Worm (Caenorhabditis elegans) whole organism, L2 larva: ENCODE measurements around the gene oac-3.

Experiments
- C34F6.9 ChIP-seq: fragments of 150-350 bp; optimal IDR thresholded peaks from 2 replicates; lab custom pipeline; 2014; ENCODE audit warnings: missing biosample characterization, missing genetic modification characterization
- F13H6.1 ChIP-seq: sonication (generic microtip); optimal IDR thresholded peaks from 2 replicates; lab custom pipeline; 2016; ENCODE audit warnings: missing genetic modification characterization, missing compliant biosample characterization
- R02D3.7 ChIP-seq: fragments of 150-350 bp; optimal IDR thresholded peaks from 2 replicates; lab custom pipeline; 2014; ENCODE audit warnings: missing biosample characterization, missing genetic modification characterization
- Y55F3AM.14 ChIP-seq: fragments of 200-800 bp; sonication (Bioruptor generic); optimal IDR thresholded peaks from 2 replicates; lab custom pipeline; 2018; ENCODE audit warnings: mild to moderate bottlenecking, missing genetic modification characterization, missing compliant biosample characterization
- ZK546.5 ChIP-seq: sonication (generic microtip); optimal IDR thresholded peaks from 2 replicates; lab custom pipeline; 2017; ENCODE audit warnings: missing biosample characterization, missing genetic modification characterization
- alr-1 ChIP-seq: fragments of 150-350 bp; optimal IDR thresholded peaks from 2 replicates; lab custom pipeline; 2014; ENCODE audit warnings: missing biosample characterization, missing genetic modification characterization
- aly-2 ChIP-seq: fragments of 150-350 bp; optimal IDR thresholded peaks from 2 replicates; lab custom pipeline; 2014; ENCODE audit warnings: missing biosample characterization, missing genetic modification characterization
- blmp-1 ChIP-seq: sonication (generic microtip); optimal IDR thresholded peaks from 2 replicates; lab custom pipeline; 2017; ENCODE audit warnings: missing genetic modification characterization, mild to moderate bottlenecking, missing compliant biosample characterization, antibody characterized with exemption, moderate library complexity; ENCODE audit not compliant: insufficient read depth
- ceh-16 ChIP-seq: fragments of 150-350 bp; optimal IDR thresholded peaks from 2 replicates; lab custom pipeline; 2014; ENCODE audit warnings: missing biosample characterization, missing genetic modification characterization
- ceh-82 ChIP-seq: fragments of 150-350 bp; optimal IDR thresholded peaks from 2 replicates; lab custom pipeline; 2014; ENCODE audit warnings: missing biosample characterization, missing genetic modification characterization
- crh-2 ChIP-seq: sonication (generic microtip); optimal IDR thresholded peaks from 2 replicates; lab custom pipeline; 2017; ENCODE audit warnings: missing biosample characterization, missing genetic modification characterization
- dmd-4 ChIP-seq: sonication (generic microtip); optimal IDR thresholded peaks from 2 replicates; lab custom pipeline; 2017; ENCODE audit warnings: missing biosample characterization, missing genetic modification characterization
- elt-1 ChIP-seq: fragments of 150-350 bp; optimal IDR thresholded peaks from 2 replicates; lab custom pipeline; 2014; ENCODE audit warnings: missing biosample characterization, missing genetic modification characterization
- fos-1 ChIP-seq: fragments of 150-350 bp; optimal IDR thresholded peaks from 2 replicates; lab custom pipeline; 2014; ENCODE audit warnings: missing biosample characterization, missing genetic modification characterization
- gmeb-1 ChIP-seq: fragments of 150-350 bp; optimal IDR thresholded peaks from 2 replicates; lab custom pipeline; 2014; ENCODE audit warnings: missing biosample characterization, missing genetic modification characterization
- lin-11 ChIP-seq: fragments of 150-350 bp; sonication (generic microtip); optimal IDR thresholded peaks from 2 replicates; lab custom pipeline; 2014; ENCODE audit warnings: missing biosample characterization, missing genetic modification characterization, inconsistent platforms, mixed read lengths
- lin-39 ChIP-seq: fragments of 150-350 bp; optimal IDR thresholded peaks from 2 replicates; lab custom pipeline; 2014; ENCODE audit warnings: missing biosample characterization, missing genetic modification reagents, missing genetic modification characterization
- mab-5 ChIP-seq: fragments of 150-350 bp; optimal IDR thresholded peaks from 2 replicates; lab custom pipeline; 2014; ENCODE audit warnings: missing biosample characterization, missing genetic modification characterization
- mbf-1 ChIP-seq: sonication (generic microtip); optimal IDR thresholded peaks from 2 replicates; lab custom pipeline; 2017; ENCODE audit warnings: missing biosample characterization, missing genetic modification characterization
- mdl-1 ChIP-seq, 2 experiments: fragments of 150-350 bp in 1 of 2; sonication (generic microtip) in 1 of 2; optimal IDR thresholded peaks; 2 replicates each; lab custom pipeline; 2017; ENCODE audit warnings: missing biosample characterization in 2 of 2, missing genetic modification characterization in 2 of 2
- nhr-10 ChIP-seq: sonication (generic microtip); optimal IDR thresholded peaks from 2 replicates; lab custom pipeline; 2017; ENCODE audit warnings: missing biosample characterization, missing genetic modification characterization
- nhr-11 ChIP-seq: fragments of 150-350 bp; optimal IDR thresholded peaks from 2 replicates; lab custom pipeline; 2014; ENCODE audit warnings: missing biosample characterization, missing genetic modification characterization
- nhr-129 ChIP-seq: fragments of 150-350 bp; optimal IDR thresholded peaks from 2 replicates; lab custom pipeline; 2014; ENCODE audit warnings: missing biosample characterization, missing genetic modification characterization
- nhr-21 ChIP-seq: fragments of 150-350 bp; optimal IDR thresholded peaks from 2 replicates; lab custom pipeline; 2014; ENCODE audit warnings: missing biosample characterization, missing genetic modification characterization
- nhr-237 ChIP-seq: fragments of 150-350 bp; optimal IDR thresholded peaks from 2 replicates; lab custom pipeline; 2014; ENCODE audit warnings: missing biosample characterization, missing genetic modification characterization
- nhr-25 ChIP-seq: fragments of 150-350 bp; sonication (generic microtip); optimal IDR thresholded peaks from 3 replicates; lab custom pipeline; 2014; ENCODE audit warnings: missing biosample characterization, missing genetic modification characterization
- nhr-6 ChIP-seq: fragments of 150-350 bp; optimal IDR thresholded peaks from 2 replicates; lab custom pipeline; 2014; ENCODE audit warnings: missing biosample characterization, missing genetic modification characterization
- nhr-77 ChIP-seq: fragments of 150-350 bp; optimal IDR thresholded peaks from 2 replicates; lab custom pipeline; 2014; ENCODE audit warnings: missing biosample characterization, missing genetic modification characterization
- sem-4 ChIP-seq: fragments of 150-350 bp; optimal IDR thresholded peaks from 2 replicates; lab custom pipeline; 2014; ENCODE audit warnings: missing biosample characterization, missing genetic modification reagents, missing genetic modification characterization
- skn-1 ChIP-seq: sonication (generic microtip); optimal IDR thresholded peaks from 2 replicates; lab custom pipeline; 2017; ENCODE audit warnings: missing biosample characterization, missing genetic modification characterization
- sma-3 ChIP-seq: sonication (generic microtip); optimal IDR thresholded peaks from 2 replicates; lab custom pipeline; 2016; ENCODE audit warnings: missing genetic modification reagents, missing genetic modification characterization, missing compliant biosample characterization
- sma-9 ChIP-seq, 2 experiments: fragments of 150-350 bp in 1 of 2; sonication (generic microtip) in 1 of 2; optimal IDR thresholded peaks; 2 replicates each; lab custom pipeline; 2014 to 2016; ENCODE audit warnings: missing genetic modification characterization in 2 of 2, mild to moderate bottlenecking in 1 of 2, missing biosample characterization in 1 of 2, missing compliant biosample characterization in 1 of 2, missing genetic modification reagents in 1 of 2, moderate library complexity in 1 of 2
- snpc-4 ChIP-seq: fragments of 150-350 bp; optimal IDR thresholded peaks from 2 replicates; lab custom pipeline; 2014; ENCODE audit warnings: missing biosample characterization, missing genetic modification characterization
- unc-39 ChIP-seq: fragments of 150-350 bp; optimal IDR thresholded peaks from 2 replicates; lab custom pipeline; 2014; ENCODE audit warnings: missing biosample characterization, missing genetic modification characterization
- unc-55 ChIP-seq: fragments of 150-350 bp; sonication (generic microtip); optimal IDR thresholded peaks from 3 replicates; lab custom pipeline; 2014; ENCODE audit warnings: missing biosample characterization, missing genetic modification reagents, missing genetic modification characterization
- zag-1 ChIP-seq: fragments of 150-350 bp; optimal IDR thresholded peaks from 2 replicates; lab custom pipeline; 2014; ENCODE audit warnings: missing biosample characterization, missing genetic modification characterization
- ztf-1 ChIP-seq: fragments of 200-800 bp; sonication (Bioruptor generic); conservative IDR thresholded peaks from 2 replicates; pipeline ENCODE4 v1.3.6; 2022; ENCODE audit warnings: missing genetic modification characterization, missing compliant biosample characterization
- ztf-4 ChIP-seq: fragments of 150-350 bp; optimal IDR thresholded peaks from 2 replicates; lab custom pipeline; 2014; ENCODE audit warnings: missing biosample characterization, missing genetic modification characterization

oac-3 gene

ce11 chrV:13892457-13893375, 6.6 kb upstream of the oac-3 start, which contains the start of gene sptl-3 (continued):
- TF ChIP-seq F13H6.1 (tag; lab: Kevin White, UChicago): peak; percentile 49
- TF ChIP-seq nhr-11 (tag; lab: Kevin White, UChicago): no peak

DNA sequence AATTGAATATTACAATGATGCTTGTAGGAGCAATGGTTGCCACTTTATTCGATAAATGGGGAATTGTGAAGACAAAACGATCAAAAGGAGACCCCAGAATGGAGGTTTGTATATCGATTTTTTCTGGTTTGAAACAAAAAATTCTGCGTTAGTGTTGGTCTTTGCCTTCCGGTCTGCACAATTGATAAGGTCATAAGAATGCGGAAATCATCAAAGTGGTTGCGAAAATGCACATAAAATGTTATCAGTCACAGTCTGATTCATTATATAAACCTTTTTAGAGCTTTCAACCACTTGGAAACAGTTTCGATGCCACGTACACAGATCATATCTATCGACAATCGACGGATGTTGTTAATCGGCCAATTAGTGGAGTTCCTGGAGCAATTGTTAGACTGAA, 5.7 kb upstream of the oac-3 start:
- TF ChIP-seq fos-1 (tag; lab: Kevin White, UChicago): peak; percentile 96
- TF ChIP-seq mab-5 (tag; lab: Kevin White, UChicago): no peak
- no peak for TF ChIP-seq unc-55 (GFP tag; lab: Kevin White, UChicago)
- no peak for TF ChIP-seq C34F6.9 (tag; lab: Kevin White, UChicago)
- peak; percentile 30 for TF ChIP-seq crh-2 (tag; lab: Kevin White, UChicago)
- peak; percentile 51 for TF ChIP-seq sma-9 (GFP tag; optimal IDR thresholded peaks at IDR 0.05; lab: Kevin White, UChicago)
- TF ChIP-seq sma-9 (tag; optimal IDR thresholded peaks at IDR 0.05; lab: Kevin White, UChicago): no peak
- no peak for TF ChIP-seq gmeb-1 (tag; lab: Kevin White, UChicago)

DNA sequence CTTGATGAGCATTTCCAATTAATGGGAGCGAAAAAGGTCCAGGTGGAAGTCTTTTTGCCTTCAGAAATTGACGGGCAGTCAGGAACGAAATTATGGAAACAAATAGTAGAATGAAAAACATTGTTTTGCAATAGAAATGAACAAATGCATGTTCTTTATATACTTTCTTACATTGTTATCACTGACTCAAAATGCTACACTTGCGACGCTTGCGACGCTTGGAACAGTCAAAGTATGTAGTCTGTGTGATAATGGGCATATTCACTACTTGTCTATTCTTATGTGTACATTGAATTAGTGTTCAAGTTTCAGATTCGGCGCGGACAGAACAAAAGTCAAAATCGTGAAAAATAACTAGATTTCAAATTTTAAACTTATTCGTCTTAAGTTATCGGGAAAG, 957 bp upstream of the oac-3 start, which contains the start of gene cyp-35C1:
cyp-35C1 (minus strand) TSS at position 132 of the 400 bp plus-strand sequence.
- no peak for TF ChIP-seq elt-1 (tag; lab: Kevin White, UChicago)
- TF ChIP-seq fos-1 (tag; lab: Kevin White, UChicago): peak; percentile 5
- TF ChIP-seq sma-3: no peak
- no peak for TF ChIP-seq ceh-16 (tag; lab: Kevin White, UChicago)
- no peak for TF ChIP-seq ztf-1 (GFP tag; lab: Robert Waterston, UW)
- peak; percentile 34 for TF ChIP-seq sma-9 (GFP tag; optimal IDR thresholded peaks at IDR 0.05; lab: Kevin White, UChicago)
- no peak for TF ChIP-seq sma-9 (tag; optimal IDR thresholded peaks at IDR 0.05; lab: Kevin White, UChicago)

DNA sequence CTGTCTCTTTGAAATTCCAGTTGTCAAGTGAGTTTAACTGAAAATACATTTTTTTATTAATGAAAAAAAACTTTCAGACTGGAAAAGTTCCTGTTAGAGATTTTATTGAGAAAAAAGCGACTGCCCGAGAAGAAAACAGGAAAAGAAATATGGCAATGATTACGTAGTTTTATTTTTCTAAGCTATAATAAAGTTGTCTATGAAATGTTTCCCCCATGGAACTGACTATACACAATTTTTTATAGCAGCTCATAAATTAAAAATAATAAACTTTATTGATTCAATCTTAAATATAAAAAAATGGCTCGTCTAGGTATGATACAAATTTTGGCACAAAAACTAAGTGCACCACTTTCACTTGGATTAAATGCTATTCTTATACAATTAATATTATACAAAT, 3.2 kb downstream of the oac-3 start, which contains the start of gene C06B3.1:
C06B3.1 (plus strand) TSS at position 301 of the 400 bp plus-strand sequence.
- TF ChIP-seq lin-11 (no peak), mdl-1 (tag; optimal IDR thresholded peaks at IDR 0.05; lab: Kevin White, UChicago) (no peak), ztf-1 (GFP tag; lab: Robert Waterston, UW) (no peak), Y55F3AM.14 (no peak)
- TF ChIP-seq, all 48 proteins: peak for 0

DNA sequence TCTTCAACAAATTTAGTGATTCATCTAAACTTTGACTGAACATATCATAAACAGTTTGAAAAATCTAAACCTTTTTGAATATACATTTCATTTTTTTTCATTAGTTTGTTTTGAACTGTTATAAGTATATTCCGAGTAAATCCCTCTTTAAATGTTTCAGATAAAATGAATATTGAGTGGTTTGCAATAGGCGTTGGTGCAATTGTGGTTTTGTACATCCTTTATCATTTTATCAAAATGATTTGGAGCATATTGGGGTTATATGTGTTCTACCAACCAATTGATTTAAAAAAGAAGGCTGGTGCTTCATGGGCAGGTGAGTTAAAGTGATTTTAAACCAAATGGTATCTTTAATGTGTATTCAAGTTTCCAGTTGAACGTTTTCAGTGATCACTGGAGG, 5.1 kb downstream of the oac-3 start, which contains the start of gene stdh-3:
stdh-3 (plus strand) TSS at position 166 of the 400 bp plus-strand sequence.
- TF ChIP-seq lin-39 (tag; lab: Kevin White, UChicago): no peak
- TF ChIP-seq snpc-4 (tag; lab: Kevin White, UChicago): no peak
- TF ChIP-seq Y55F3AM.14: no peak
- no peak for TF ChIP-seq crh-2 (tag; lab: Kevin White, UChicago)
- TF ChIP-seq alr-1 (tag; lab: Kevin White, UChicago): no peak
- TF ChIP-seq nhr-21 (tag; lab: Kevin White, UChicago): no peak
- TF ChIP-seq dmd-4 (tag; lab: Kevin White, UChicago): no peak
- TF ChIP-seq nhr-10 (tag; lab: Kevin White, UChicago): no peak
- TF ChIP-seq nhr-129 (tag; lab: Kevin White, UChicago): no peak

- TF ChIP-seq nhr-25 (tag; lab: Kevin White, UChicago) (no peak), nhr-77 (no peak), R02D3.7 (tag; lab: Kevin White, UChicago) (no peak), ZK546.5 (no peak), skn-1 (tag; lab: Kevin White, UChicago) (no peak), nhr-237 (tag; lab: Kevin White, UChicago) (no peak), C34F6.9 (tag; lab: Kevin White, UChicago) (peak; percentile 34), ceh-82 (tag; lab: Kevin White, UChicago) (no peak), crh-2 (tag; lab: Kevin White, UChicago) (no peak), lin-11 (no peak), gmeb-1 (tag; lab: Kevin White, UChicago) (no peak), Y55F3AM.14 (no peak), sma-3 (no peak), nhr-6 (tag; lab: Kevin White, UChicago) (no peak), sma-9 (GFP tag; optimal IDR thresholded peaks at IDR 0.05; lab: Kevin White, UChicago) (peak; percentile 28), sma-9 (tag; optimal IDR thresholded peaks at IDR 0.05; lab: Kevin White, UChicago) (no peak), blmp-1 (no peak), mbf-1 (tag; lab: Kevin White, UChicago) (no peak), zag-1 (tag; lab: Kevin White, UChicago) (no peak), unc-39 (tag; lab: Kevin White, UChicago) (no peak), ceh-16 (tag; lab: Kevin White, UChicago) (no peak), aly-2 (no peak), mdl-1 (tag; optimal IDR thresholded peaks at IDR 0.05; lab: Kevin White, UChicago) (no peak), sem-4 (tag; lab: Kevin White, UChicago) (no peak), ztf-1 (GFP tag; lab: Robert Waterston, UW) (no peak), alr-1 (tag; lab: Kevin White, UChicago) (no peak), nhr-21 (tag; lab: Kevin White, UChicago) (peak; percentile 4), ztf-4 (no peak)
These were observed 6.9 kb downstream of the oac-3 start, which contains the start of gene stdh-1 for ce11 chrV:13906166-13906565. Gene stdh-1 (plus strand): TSS chrV:13906492.
